Worm (Caenorhabditis elegans) whole organism, L3 larva: Measurements from ENCODE around the gene VW02B12L.2.

Source experiments
- ama-1 ChIP-seq: fragments of 150-350 bp; optimal IDR thresholded peaks from 2 replicates; lab custom pipeline; 2018
- ceh-9 ChIP-seq: sonication (generic microtip); optimal IDR thresholded peaks from 2 replicates; lab custom pipeline; 2018; ENCODE audit warnings: missing biosample characterization, missing genetic modification characterization
- nhr-77 ChIP-seq: fragments of 150-350 bp; optimal IDR thresholded peaks from 2 replicates; lab custom pipeline; 2014; ENCODE audit warnings: missing biosample characterization, missing genetic modification characterization
- pha-4 ChIP-seq: fragments of 150-350 bp; optimal IDR thresholded peaks from 2 replicates; lab custom pipeline; 2014; ENCODE audit warnings: missing biosample characterization, missing genetic modification reagents, missing genetic modification characterization
- unc-39 ChIP-seq: sonication (generic microtip); optimal IDR thresholded peaks from 4 replicates; lab custom pipeline; 2017; ENCODE audit warnings: missing biosample characterization, missing genetic modification characterization

DNA sequence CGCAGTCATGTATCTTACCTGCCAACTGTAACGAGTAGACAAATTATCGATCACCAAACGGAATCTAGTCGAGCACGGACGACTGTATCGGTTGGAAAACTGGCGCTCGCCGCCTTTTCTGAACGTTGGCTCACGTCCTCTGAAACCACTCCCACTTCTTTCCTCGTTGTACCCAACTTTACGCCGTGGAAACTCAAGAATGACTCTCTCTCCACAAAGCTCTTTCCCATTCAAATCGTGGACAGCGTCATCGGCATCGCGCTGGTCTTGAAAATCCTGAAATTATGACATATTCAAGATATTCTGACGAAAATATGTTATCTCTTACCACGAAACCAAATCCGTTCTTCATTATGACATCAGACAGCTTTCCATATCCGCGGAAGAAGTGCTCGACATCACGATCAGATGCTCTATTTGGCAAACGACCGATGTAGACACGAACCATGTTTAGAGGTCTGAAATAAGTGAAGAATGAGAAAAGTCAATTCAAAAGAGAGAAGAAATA is 12.4 kb upstream of the VW02B12L.2 start, which contains the start of gene rsp-2:
- TF ChIP-seq ama-1 (lab: Kevin White, UChicago) (no peak), pha-4 (tag; lab: Kevin White, UChicago) (no peak), ceh-9 (tag; lab: Kevin White, UChicago) (no peak), nhr-77 (no peak), unc-39 (tag; lab: Kevin White, UChicago) (no peak)
